Fruit fly (Drosophila melanogaster): ENCODE results near the gene CG44037.

The CG44037 gene

dm6 chr3R:12258437-12258836 lies at the start of gene CG44037, which contains the start of gene svp:
CG44037 (plus strand) TSS chr3R:12258737.
svp (plus strand) TSS chr3R:12258737.
- TF ChIP-seq CG17801 (GFP tag; optimal IDR thresholded peaks at IDR 0.05; ENCODE audit: partially characterized antibody): no peak

DNA sequence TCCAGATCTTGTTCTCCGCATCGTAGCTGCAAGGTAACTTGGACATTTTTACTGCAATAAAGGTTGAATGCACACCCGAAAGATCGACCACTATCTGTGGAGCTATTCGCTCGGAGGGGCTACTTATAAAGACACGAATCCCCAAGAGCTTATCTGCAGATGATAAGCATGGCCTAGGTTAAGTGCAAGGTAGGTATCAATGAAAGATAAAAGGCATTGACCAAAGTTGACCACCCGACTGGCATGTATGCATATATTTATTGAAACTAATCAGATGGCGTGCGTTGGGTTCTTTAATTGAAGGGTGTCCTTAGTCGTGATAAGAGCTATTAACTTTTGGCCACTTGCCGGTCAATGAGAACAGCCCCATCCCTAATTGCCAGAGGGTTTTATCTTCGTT lies 48.3 kb upstream of the CG44037 start, which contains the start of gene CG4830:
Gene CG4830 (minus strand): TSS at position 101 of the 400 bp plus-strand sequence.
- no peak for TF ChIP-seq CG17801 (GFP tag; optimal IDR thresholded peaks at IDR 0.05; ENCODE audit: partially characterized antibody)

- no peak for TF ChIP-seq CG17801 (GFP tag; optimal IDR thresholded peaks at IDR 0.05; ENCODE audit: partially characterized antibody)
Observed at dm6 chr3R:12211552-12211951, 47.0 kb upstream of the CG44037 start.

DNA sequence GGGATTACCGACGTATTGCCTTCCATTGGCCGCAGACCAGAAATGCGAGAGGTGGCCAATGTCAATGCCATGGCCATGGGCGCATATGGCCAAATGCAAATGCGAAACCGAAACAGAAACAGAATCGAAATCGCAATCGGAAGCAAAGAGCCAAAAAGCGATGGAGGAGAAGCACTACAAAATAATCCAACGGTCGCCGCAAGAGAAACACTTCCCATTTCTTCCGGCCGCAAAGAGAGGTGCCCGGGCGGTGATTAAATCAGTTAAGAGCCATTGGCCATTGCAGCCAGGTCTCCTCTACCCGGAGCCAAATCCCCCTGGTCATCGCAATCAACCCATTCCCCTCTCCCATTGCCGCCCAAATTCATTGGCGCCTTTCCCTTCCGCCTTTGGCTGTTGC lies 44.3 kb upstream of the CG44037 start, which contains the start of gene CG14742:
Gene CG14742 (plus strand): TSS at position 301 of the 400 bp plus-strand sequence.
- no peak for TF ChIP-seq CG17801 (GFP tag; optimal IDR thresholded peaks at IDR 0.05; ENCODE audit: partially characterized antibody)

DNA sequence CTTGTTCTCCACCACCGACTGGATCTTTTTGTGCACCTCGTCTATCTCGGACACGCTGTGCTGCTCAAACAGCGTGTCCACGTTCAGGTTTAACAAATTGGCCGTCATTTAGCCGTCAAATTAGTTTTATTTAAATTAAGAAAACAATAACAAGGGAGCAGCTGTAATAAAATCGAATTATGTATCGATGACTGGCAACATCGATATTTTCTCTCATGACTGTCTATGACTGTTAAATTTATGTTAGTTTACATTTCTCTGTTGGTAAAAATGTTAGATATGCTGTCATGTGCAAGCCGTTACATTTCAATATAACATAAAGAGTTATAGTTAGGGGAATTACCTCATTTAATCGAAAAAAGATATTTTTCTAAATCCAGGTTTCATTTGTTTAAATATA lies 39.0 kb upstream of the CG44037 start, which contains the start of gene Cog1:
Gene Cog1 (minus strand): TSS at position 190 of the 400 bp plus-strand sequence.
- TF ChIP-seq CG17801 (GFP tag; optimal IDR thresholded peaks at IDR 0.05; ENCODE audit: partially characterized antibody): no peak

DNA sequence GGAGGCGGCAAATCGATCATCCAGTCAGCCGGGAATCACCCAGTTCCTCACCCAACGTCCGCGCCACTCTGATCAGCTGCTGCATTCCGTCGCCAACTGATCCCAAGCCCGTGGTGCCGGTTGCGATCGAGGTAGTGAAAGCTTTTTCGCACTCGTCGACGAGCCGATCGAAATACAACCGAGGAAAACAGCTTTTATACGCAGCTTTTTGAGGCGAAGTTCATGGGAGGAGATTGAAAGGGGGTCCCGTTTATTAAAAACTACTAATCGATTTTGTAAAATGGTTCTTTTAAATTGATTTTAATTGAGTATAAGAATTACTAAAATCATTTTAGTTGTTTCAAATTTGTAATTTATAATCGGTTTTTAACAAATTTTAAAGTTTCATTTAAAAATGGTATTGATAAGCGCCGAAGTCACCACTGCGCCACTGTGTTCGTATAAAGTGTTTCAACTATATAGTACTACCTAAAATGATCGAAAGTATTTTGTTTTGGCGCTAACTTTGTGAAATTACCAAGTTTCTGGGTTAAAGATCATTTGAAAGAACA lies 37.1 kb upstream of the CG44037 start, which contains the start of gene CG4860:
Gene CG4860 (minus strand): TSS at position 99 of the 551 bp plus-strand sequence.
- TF ChIP-seq CG17801 (GFP tag; optimal IDR thresholded peaks at IDR 0.05; ENCODE audit: partially characterized antibody): peak; percentile 80

DNA sequence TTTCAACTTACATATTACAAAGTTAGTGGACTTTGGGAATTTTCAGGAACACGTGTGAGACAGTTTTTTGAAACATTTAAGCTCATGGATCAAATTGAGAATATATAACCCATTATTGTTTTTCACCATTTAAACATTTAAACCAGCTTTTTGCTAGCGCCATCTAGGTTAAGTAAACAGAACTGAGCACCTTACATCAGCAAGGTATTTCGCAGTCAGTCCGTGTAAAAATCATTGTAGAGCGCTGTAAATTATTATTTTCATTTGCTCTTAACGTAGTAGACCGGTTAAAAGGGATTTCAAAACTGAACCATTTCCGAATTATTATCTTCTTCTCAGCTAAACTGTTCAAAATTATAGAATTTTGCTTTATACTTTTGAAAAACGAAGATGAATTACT lies 36.4 kb upstream of the CG44037 start, which contains the start of gene Rsbp15:
Gene Rsbp15 (plus strand): TSS at position 295 of the 400 bp plus-strand sequence.
- TF ChIP-seq CG17801 (GFP tag; optimal IDR thresholded peaks at IDR 0.05; ENCODE audit: partially characterized antibody): no peak

dm6 chr3R:12224919-12225318 lies 33.6 kb upstream of the CG44037 start, which contains the start of gene CG17404:
CG17404 (minus strand) TSS chr3R:12225019.
- no peak for TF ChIP-seq CG17801 (GFP tag; optimal IDR thresholded peaks at IDR 0.05; ENCODE audit: partially characterized antibody)

- TF ChIP-seq CG17801 (GFP tag; optimal IDR thresholded peaks at IDR 0.05; ENCODE audit: partially characterized antibody): no peak
Observed at dm6 chr3R:12226239-12226638, 32.3 kb upstream of the CG44037 start, which contains the start of gene CG12256. CG12256 (minus strand) TSS chr3R:12226339.

DNA sequence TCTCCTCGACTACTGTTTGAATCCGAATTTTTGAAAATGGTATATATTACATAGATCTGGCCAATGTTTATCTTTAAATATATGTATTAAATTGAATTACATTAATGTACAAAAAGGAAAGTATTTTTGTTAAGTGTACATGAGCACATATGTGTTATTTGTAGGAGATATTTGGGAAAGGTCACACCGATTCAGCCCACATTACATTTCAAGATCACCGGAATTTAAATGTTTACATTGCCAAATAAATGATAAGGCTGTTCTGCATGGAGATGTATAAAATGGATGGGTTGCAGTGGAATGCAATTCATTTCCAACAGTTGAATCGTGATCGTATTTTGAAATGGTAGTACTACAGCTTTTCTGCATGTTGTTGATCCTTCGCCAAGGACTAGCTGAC lies 29.4 kb upstream of the CG44037 start, which contains the start of gene CG3916:
Gene CG3916 (plus strand): TSS at position 301 of the 400 bp plus-strand sequence.
- no peak for TF ChIP-seq CG17801 (GFP tag; optimal IDR thresholded peaks at IDR 0.05; ENCODE audit: partially characterized antibody)

- no peak for TF ChIP-seq CG17801 (GFP tag; optimal IDR thresholded peaks at IDR 0.05; ENCODE audit: partially characterized antibody)
Observed at dm6 chr3R:12232629-12233028, 25.9 kb upstream of the CG44037 start, which contains the start of gene Pglym87. Pglym87 (minus strand) TSS chr3R:12232729.

DNA sequence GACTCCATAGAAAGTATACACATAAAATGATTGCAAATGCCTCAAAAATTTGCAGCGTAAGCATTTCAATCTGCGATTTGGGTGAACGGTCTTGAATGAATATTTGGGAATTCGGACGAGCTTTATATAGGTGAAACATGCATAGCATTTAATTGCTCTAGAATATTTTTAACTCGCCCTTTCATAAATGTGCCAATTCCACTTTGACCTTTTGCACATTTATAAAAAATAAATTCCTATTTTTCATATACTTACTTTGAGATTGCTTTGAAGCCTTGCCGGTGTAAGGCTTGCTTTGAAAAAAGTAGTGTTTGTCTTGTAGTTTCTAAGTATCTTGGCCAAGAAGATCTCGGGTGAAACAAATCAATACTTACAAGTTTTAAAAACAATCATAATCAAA lies 24.0 kb upstream of the CG44037 start, which contains the start of gene Cyp313a5:
Gene Cyp313a5 (minus strand): TSS at position 101 of the 400 bp plus-strand sequence.
- TF ChIP-seq CG17801 (GFP tag; optimal IDR thresholded peaks at IDR 0.05; ENCODE audit: partially characterized antibody): no peak

DNA sequence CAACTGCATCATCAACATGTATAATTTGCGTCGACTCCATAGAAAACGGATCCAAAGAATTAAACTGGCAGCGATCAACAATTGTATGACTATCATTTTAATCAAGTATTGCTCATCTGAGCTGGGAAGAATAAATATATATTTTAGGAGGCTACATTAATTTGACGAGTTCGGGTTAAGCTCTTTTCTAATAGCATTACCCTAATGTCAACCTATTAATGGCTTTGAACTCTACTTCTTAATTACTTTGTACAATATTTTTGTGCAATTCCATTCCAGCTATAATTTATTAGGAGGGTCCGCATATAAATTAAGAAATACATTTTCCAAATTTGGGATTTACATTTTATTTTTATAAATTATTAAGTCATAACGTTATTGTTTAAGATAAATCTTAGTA lies 21.7 kb upstream of the CG44037 start, which contains the start of gene Cyp313a2:
Gene Cyp313a2 (minus strand): TSS at position 101 of the 400 bp plus-strand sequence.
- TF ChIP-seq CG17801 (GFP tag; optimal IDR thresholded peaks at IDR 0.05; ENCODE audit: partially characterized antibody): no peak

DNA sequence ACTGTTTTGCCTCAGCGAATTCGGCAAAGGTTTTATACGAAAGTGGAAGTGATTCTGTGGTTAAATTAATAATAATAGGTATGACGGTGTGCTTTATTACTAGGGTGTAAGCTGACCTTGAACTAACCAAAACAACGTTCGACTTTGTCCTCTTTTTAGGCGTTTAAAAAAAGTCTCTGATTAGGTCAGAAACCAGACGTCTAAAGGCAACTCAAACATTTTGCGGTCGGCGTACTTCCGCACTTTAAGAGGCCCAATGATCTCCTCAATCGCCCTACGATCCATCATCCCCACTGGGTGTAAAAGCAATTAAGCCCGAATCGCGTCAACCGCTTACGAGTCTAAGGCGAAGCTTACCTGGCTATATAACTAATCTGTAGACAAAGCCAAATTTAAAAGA lies 19.4 kb upstream of the CG44037 start, which contains the start of gene Cyp313a3:
Gene Cyp313a3 (minus strand): TSS at position 101 of the 400 bp plus-strand sequence.
- TF ChIP-seq CG17801 (GFP tag; optimal IDR thresholded peaks at IDR 0.05; ENCODE audit: partially characterized antibody): no peak

DNA sequence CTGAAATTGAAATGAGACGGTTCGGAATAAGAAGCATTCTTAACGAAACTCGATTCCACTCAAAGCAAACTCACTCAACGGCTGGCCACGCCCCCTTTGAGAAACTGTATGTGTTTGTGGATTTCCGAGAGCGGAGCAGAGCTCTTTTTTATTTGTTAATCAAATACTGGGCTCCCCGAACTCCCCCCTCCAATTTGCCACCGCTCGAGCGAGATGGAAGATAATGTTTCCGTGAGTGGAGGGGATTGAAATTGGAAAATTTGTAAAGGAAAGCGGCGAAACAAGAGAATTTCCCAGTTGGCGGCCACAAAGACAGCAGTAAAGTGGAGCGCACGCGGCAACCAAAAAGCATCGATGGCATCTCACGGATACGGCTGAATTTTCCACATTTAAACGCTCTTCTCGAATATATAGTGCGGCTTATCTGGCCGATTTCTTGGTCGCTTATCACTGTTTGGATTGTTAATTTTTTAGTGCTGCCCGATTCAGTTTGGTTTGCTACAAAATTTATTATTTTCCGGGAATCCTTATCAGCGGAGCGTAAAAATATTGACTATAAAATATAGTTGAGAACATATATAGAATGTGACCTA lies 14.0 kb upstream of the CG44037 start:
- no peak for TF ChIP-seq CG17801 (GFP tag; optimal IDR thresholded peaks at IDR 0.05; ENCODE audit: partially characterized antibody)

dm6 chr3R:12248243-12248642 lies 10.3 kb upstream of the CG44037 start:
- no peak for TF ChIP-seq CG17801 (GFP tag; optimal IDR thresholded peaks at IDR 0.05; ENCODE audit: partially characterized antibody)
